Fruit fly (Drosophila melanogaster): ENCODE measurements around the gene Ogg1.

The Ogg1 gene

dm6 chrX:8696106-8696595, 6.0 kb downstream of the Ogg1 start:
- TF ChIP-seq fkh (GFP tag; optimal IDR thresholded peaks at IDR 0.05) = peak; percentile 8
- no peak for TF ChIP-seq CG11762 (GFP tag; optimal IDR thresholded peaks at IDR 0.05; ENCODE audit: insufficient read depth)

- TF ChIP-seq CG11902 (GFP tag; optimal IDR thresholded peaks at IDR 0.05) (peak; percentile 98), CG8632 (GFP tag; optimal IDR thresholded peaks at IDR 0.05) (peak; percentile 96), CG4318 (GFP tag; optimal IDR thresholded peaks at IDR 0.05) (peak; percentile 99), CG11294 (GFP tag; IDR thresholded peaks at IDR 0.05) (peak; percentile 97), Ets21C (GFP tag; optimal IDR thresholded peaks at IDR 0.05) (peak; percentile 97), dsx (GFP tag; optimal IDR thresholded peaks at IDR 0.05; ENCODE audit: poor library complexity, severe bottlenecking) (peak; percentile 90), Gug (GFP tag; IDR thresholded peaks at IDR 0.05) (peak; percentile 98), CG6276 (GFP tag; optimal IDR thresholded peaks at IDR 0.05) (peak; percentile 97), CG15336 (GFP tag; IDR thresholded peaks at IDR 0.05) (peak; percentile 98), CG11762 (GFP tag; optimal IDR thresholded peaks at IDR 0.05; ENCODE audit: insufficient read depth) (peak; percentile 96), CG31627 (GFP tag; optimal IDR thresholded peaks at IDR 0.05) (peak; percentile 99), fd59A (GFP tag; optimal IDR thresholded peaks at IDR 0.05) (peak; percentile 91), Eip93F (GFP tag; optimal IDR thresholded peaks at IDR 0.05) (peak; percentile 96), vri (GFP tag; optimal IDR thresholded peaks at IDR 0.05) (peak; percentile 94), Sox102F (GFP tag; optimal IDR thresholded peaks at IDR 0.05) (peak; percentile 98), net (GFP tag; optimal IDR thresholded peaks at IDR 0.05) (peak; percentile 98), Eip78C (GFP tag) (peak; percentile 99), eg (GFP tag; IDR thresholded peaks at IDR 0.05) (peak; percentile 99), Hr38 (GFP tag; optimal IDR thresholded peaks at IDR 0.05) (peak; percentile 95), fd85E (GFP tag; optimal IDR thresholded peaks at IDR 0.05) (peak; percentile 95), Hr39 (GFP tag; optimal IDR thresholded peaks at IDR 0.05) (peak; percentile 99), topi (GFP tag; optimal IDR thresholded peaks at IDR 0.05) (peak; percentile 99), CG6163 (GFP tag; IDR thresholded peaks at IDR 0.05) (peak; percentile 99), CG7368 (GFP tag; optimal IDR thresholded peaks at IDR 0.05) (peak; percentile 99), spab (GFP tag; optimal IDR thresholded peaks at IDR 0.05) (peak; percentile 92), CG16779 (tag; optimal IDR thresholded peaks at IDR 0.05) (peak; percentile 93), fkh (GFP tag; optimal IDR thresholded peaks at IDR 0.05) (no peak), CG6792 (GFP tag; optimal IDR thresholded peaks at IDR 0.05) (peak; percentile 99), CG6808 (GFP tag; optimal IDR thresholded peaks at IDR 0.05) (peak; percentile 86), CG34406 (GFP tag; optimal IDR thresholded peaks at IDR 0.05) (peak; percentile 96), CG6854 (GFP tag; optimal IDR thresholded peaks at IDR 0.05) (peak; percentile 95), acj6 (GFP tag; optimal IDR thresholded peaks at IDR 0.05) (peak; percentile 99), OdsH (GFP tag; optimal IDR thresholded peaks at IDR 0.05) (peak; percentile 98), CG8119 (GFP tag; IDR thresholded peaks at IDR 0.05) (peak; percentile 98), CG3032 (tag; optimal IDR thresholded peaks at IDR 0.05) (peak; percentile 94), ss (GFP tag; optimal IDR thresholded peaks at IDR 0.05) (peak; percentile 86 to 90), Eip75B (GFP tag; optimal IDR thresholded peaks at IDR 0.05) (peak; percentile 98), CG1621 (tag; optimal IDR thresholded peaks at IDR 0.05) (peak; percentile 95), lz (GFP tag; optimal IDR thresholded peaks at IDR 0.05) (peak; percentile 99), Sox14 (GFP tag; optimal IDR thresholded peaks at IDR 0.05) (peak; percentile 98), Ets96B (tag; optimal IDR thresholded peaks at IDR 0.05) (peak; percentile 92), esn (GFP tag; optimal IDR thresholded peaks at IDR 0.05) (peak; percentile 99), CG8319 (GFP tag; optimal IDR thresholded peaks at IDR 0.05) (peak; percentile 96), svp (GFP tag) (peak; percentile 99), CG9139 (GFP tag; optimal IDR thresholded peaks at IDR 0.05) (peak; percentile 89), CG10669 (GFP tag; optimal IDR thresholded peaks at IDR 0.05) (peak; percentile 95), CG10631 (GFP tag; optimal IDR thresholded peaks at IDR 0.05) (peak; percentile 97), CG3919 (GFP tag; optimal IDR thresholded peaks at IDR 0.05) (peak; percentile 99)
These were observed 19.2 kb downstream of the Ogg1 start, which contains the start of gene Hexo2 for dm6 chrX:8709234-8709843. Gene Hexo2 (plus strand): TSS chrX:8709652.

Measured in whole organism, prepupa.